Fruit fly (Drosophila melanogaster) whole organism, pupa: ENCODE measurements around the gene CG17134.
A peak's percentile ranks its signal among the peaks of the same experiment; 100 is the strongest.

ENCODE experiments used
- CG10348 ChIP-seq: fragments of 200-800 bp; sonication (Bioruptor generic); IDR thresholded peaks from 2 replicates; pipeline ENCODE4 v1.3.6; 2022; ENCODE audit warnings: missing biosample characterization, missing genetic modification characterization
- CG12605 ChIP-seq: fragments of 200-800 bp; sonication (Bioruptor generic); IDR thresholded peaks from 2 replicates; pipeline ENCODE4 v1.3.6; 2022; ENCODE audit warnings: missing biosample characterization, missing genetic modification characterization
- CG13204 ChIP-seq: fragments of 200-800 bp; sonication (Bioruptor generic); optimal IDR thresholded peaks from 2 replicates; lab custom pipeline; 2018; ENCODE audit warnings: missing biosample characterization, mild to moderate bottlenecking, missing genetic modification characterization, moderate library complexity
- CG14655 ChIP-seq: fragments of 200-800 bp; sonication (Bioruptor generic); optimal IDR thresholded peaks from 3 replicates; lab custom pipeline; 2017; ENCODE audit warnings: mild to moderate bottlenecking, missing biosample characterization, missing genetic modification reagents, missing genetic modification characterization
- CG15710 ChIP-seq: fragments of 200-800 bp; sonication (Bioruptor generic); optimal IDR thresholded peaks from 2 replicates; lab custom pipeline; 2018; ENCODE audit warnings: missing biosample characterization, mild to moderate bottlenecking, missing genetic modification characterization, moderate library complexity
- CG17806 ChIP-seq: fragments of 200-800 bp; sonication (Bioruptor generic); optimal IDR thresholded peaks from 2 replicates; lab custom pipeline; 2018; ENCODE audit warnings: missing biosample characterization, mild to moderate bottlenecking, missing genetic modification characterization, moderate library complexity
- CG32121 ChIP-seq: fragments of 200-800 bp; sonication (Bioruptor generic); IDR thresholded peaks from 2 replicates; pipeline ENCODE4 v1.3.6; 2022; ENCODE audit warnings: missing biosample characterization, missing genetic modification characterization
- CG34367 ChIP-seq: fragments of 200-800 bp; sonication (Bioruptor generic); optimal IDR thresholded peaks from 2 replicates; lab custom pipeline; 2018; ENCODE audit warnings: missing biosample characterization, mild to moderate bottlenecking, missing genetic modification characterization
- CG4496 ChIP-seq: fragments of 200-800 bp; sonication (Bioruptor generic); IDR thresholded peaks from 3 replicates; pipeline ENCODE4 v1.3.6; 2022; ENCODE audit warnings: missing biosample characterization, missing genetic modification characterization
- CG8159 ChIP-seq: fragments of 200-800 bp; sonication (Bioruptor generic); optimal IDR thresholded peaks from 3 replicates; lab custom pipeline; 2018; ENCODE audit warnings: missing biosample characterization, mild to moderate bottlenecking, missing genetic modification characterization, moderate library complexity
- CG8301 ChIP-seq: fragments of 200-800 bp; sonication (Bioruptor generic); optimal IDR thresholded peaks from 2 replicates; lab custom pipeline; 2018; ENCODE audit warnings: missing biosample characterization, mild to moderate bottlenecking, missing genetic modification characterization
- CG9948 ChIP-seq: fragments of 200-800 bp; sonication (Bioruptor generic); optimal IDR thresholded peaks from 2 replicates; lab custom pipeline; 2018; ENCODE audit warnings: missing biosample characterization, mild to moderate bottlenecking, missing genetic modification characterization, moderate library complexity
- D1 ChIP-seq: fragments of 200-800 bp; sonication (Bioruptor generic); optimal IDR thresholded peaks from 2 replicates; lab custom pipeline; 2018; ENCODE audit warnings: missing biosample characterization, mild to moderate bottlenecking, missing genetic modification characterization, moderate library complexity
- EcR ChIP-seq: fragments of 200-800 bp; sonication (Bioruptor generic); optimal IDR thresholded peaks from 3 replicates; lab custom pipeline; 2019; ENCODE audit warnings: missing biosample characterization, missing genetic modification characterization, mild to moderate bottlenecking, moderate library complexity, missing genetic modification reagents
- Ets98B ChIP-seq: fragments of 200-800 bp; sonication (Bioruptor generic); IDR thresholded peaks from 2 replicates; pipeline ENCODE4 v1.3.6; 2022; ENCODE audit warnings: missing biosample characterization, missing genetic modification characterization
- Pif1A ChIP-seq: fragments of 200-800 bp; sonication (Bioruptor generic); optimal IDR thresholded peaks from 3 replicates; lab custom pipeline; 2016; ENCODE audit warnings: missing biosample characterization, missing genetic modification characterization
- Pif1B ChIP-seq: fragments of 200-800 bp; sonication (Bioruptor generic); optimal IDR thresholded peaks from 3 replicates; lab custom pipeline; 2016; ENCODE audit warnings: missing biosample characterization, missing genetic modification characterization
- Snoo ChIP-seq: fragments of 200-800 bp; sonication (Bioruptor generic); optimal IDR thresholded peaks from 3 replicates; lab custom pipeline; 2017; ENCODE audit warnings: missing biosample characterization, mild to moderate bottlenecking, missing genetic modification characterization, inconsistent platforms
- fd96Ca ChIP-seq: fragments of 200-800 bp; sonication (Bioruptor generic); IDR thresholded peaks from 3 replicates; pipeline ENCODE4 v1.3.6; 2022; ENCODE audit warnings: missing biosample characterization, missing genetic modification characterization
- gl ChIP-seq: fragments of 200-800 bp; sonication (Bioruptor generic); optimal IDR thresholded peaks from 2 replicates; lab custom pipeline; 2018; ENCODE audit warnings: missing biosample characterization, mild to moderate bottlenecking, missing genetic modification characterization
- rn ChIP-seq: fragments of 200-800 bp; sonication (Bioruptor generic); IDR thresholded peaks from 2 replicates; pipeline ENCODE4 v1.3.6; 2022; ENCODE audit warnings: missing biosample characterization, missing genetic modification characterization

CG17134 gene

DNA sequence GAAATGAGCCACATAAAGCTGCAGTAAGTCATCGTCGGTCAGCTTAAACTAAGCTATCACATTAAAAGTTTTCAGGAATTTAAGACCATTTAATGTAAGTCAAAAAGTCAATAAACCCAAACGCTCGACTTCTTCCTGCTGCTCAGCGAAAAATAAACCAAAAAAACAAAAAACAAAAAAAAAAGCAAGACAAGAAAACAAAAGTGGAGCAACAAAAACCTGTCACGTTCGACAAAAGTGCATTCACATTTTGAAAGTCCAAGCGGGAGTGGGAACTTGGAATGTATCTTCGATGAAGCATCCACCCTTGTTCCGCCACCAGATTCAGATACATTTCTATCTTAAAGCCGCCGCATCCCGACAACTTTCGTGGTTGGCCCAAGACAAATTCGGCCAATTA is 26.5 kb upstream of the CG17134 start:
- peak; percentile 35 for TF ChIP-seq CG8159 (tag; lab: Kevin White, UChicago)
- TF ChIP-seq CG15710 (tag; lab: Kevin White, UChicago), result peak; percentile 36
- TF ChIP-seq fd96Ca, result no peak
- TF ChIP-seq gl (tag; lab: Kevin White, UChicago), result peak; percentile 56
- no peak for TF ChIP-seq D1
- no peak for TF ChIP-seq CG13204
- peak; percentile 29 for TF ChIP-seq Pif1A (GFP tag; lab: Kevin White, UChicago)
- peak; percentile 42 for TF ChIP-seq Pif1B
- TF ChIP-seq CG4496 (GFP tag; lab: Robert Waterston, UW), result no peak
- peak; percentile 9 for TF ChIP-seq Snoo (tag; lab: Kevin White, UChicago)
- TF ChIP-seq EcR (GFP tag; lab: Kevin White, UChicago), result peak; percentile 46

DNA sequence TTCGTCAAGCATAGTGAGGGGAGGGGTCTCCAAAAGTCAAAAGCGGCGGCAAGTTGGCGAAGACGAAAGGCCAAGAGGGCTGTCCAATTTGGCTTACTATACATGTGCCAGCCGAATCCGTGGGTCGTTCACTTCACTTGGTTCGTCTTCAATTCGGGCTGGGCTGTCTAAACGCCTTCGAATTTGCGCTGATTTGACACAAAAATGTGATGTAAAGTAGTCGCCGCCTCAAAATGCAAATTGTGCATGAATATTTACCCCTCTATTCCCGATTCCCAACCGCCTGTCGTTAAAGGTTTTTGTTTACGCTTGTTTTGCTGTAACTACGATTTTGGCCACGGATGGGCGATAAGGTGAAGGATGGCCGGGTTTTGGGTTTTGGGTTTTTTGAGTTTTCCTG is 24.8 kb upstream of the CG17134 start:
- TF ChIP-seq CG17806, result no peak
- TF ChIP-seq CG14655 (GFP tag; lab: Kevin White, UChicago), result no peak
- TF ChIP-seq CG8159 (tag; lab: Kevin White, UChicago), result no peak
- no peak for TF ChIP-seq CG13204
- TF ChIP-seq D1, result no peak
- TF ChIP-seq CG32121 (GFP tag; lab: Robert Waterston, UW), result no peak
- TF ChIP-seq fd96Ca, result no peak
- TF ChIP-seq Pif1A (GFP tag; lab: Kevin White, UChicago), result no peak
- TF ChIP-seq CG9948 (tag; lab: Kevin White, UChicago), result no peak
- no peak for TF ChIP-seq rn
- no peak for TF ChIP-seq CG15710 (tag; lab: Kevin White, UChicago)
- TF ChIP-seq CG12605 (GFP tag; lab: Robert Waterston, UW), result no peak
- TF ChIP-seq CG10348 (GFP tag; lab: Robert Waterston, UW), result no peak
- TF ChIP-seq CG34367 (tag; lab: Kevin White, UChicago), result no peak
- TF ChIP-seq Pif1B, result no peak
- no peak for TF ChIP-seq Snoo (tag; lab: Kevin White, UChicago)
- TF ChIP-seq Ets98B (GFP tag; lab: Robert Waterston, UW), result no peak
- TF ChIP-seq CG8301 (tag; lab: Kevin White, UChicago), result no peak
- TF ChIP-seq EcR (GFP tag; lab: Kevin White, UChicago), result no peak

- TF ChIP-seq Ets98B (GFP tag; lab: Robert Waterston, UW), result peak; percentile 43; the same call in 1 of the 2 replicates
- no peak for TF ChIP-seq CG15710 (tag; lab: Kevin White, UChicago)
- TF ChIP-seq D1, result no peak
- peak; percentile 52 for TF ChIP-seq CG32121 (GFP tag; lab: Robert Waterston, UW)
- TF ChIP-seq CG8159 (tag; lab: Kevin White, UChicago), result peak; percentile 6
- TF ChIP-seq gl (tag; lab: Kevin White, UChicago), result peak; percentile 4
- TF ChIP-seq CG8301 (tag; lab: Kevin White, UChicago), result no peak
- peak; percentile 11 for TF ChIP-seq CG14655 (GFP tag; lab: Kevin White, UChicago)
- peak; percentile 78 for TF ChIP-seq CG13204
- TF ChIP-seq Pif1A (GFP tag; lab: Kevin White, UChicago), result peak; percentile 30
- TF ChIP-seq CG9948 (tag; lab: Kevin White, UChicago), result peak; percentile 7
- no peak for TF ChIP-seq EcR (GFP tag; lab: Kevin White, UChicago)
- 0 out of 2 replicates have a peak, but pooled peaks have one; percentile 14 for TF ChIP-seq rn
- peak; percentile 7 for TF ChIP-seq CG17806
- TF ChIP-seq fd96Ca, result peak; percentile 63; the same call in 1 of the 3 replicates
- TF ChIP-seq CG12605 (GFP tag; lab: Robert Waterston, UW), result no peak
- no peak for TF ChIP-seq CG10348 (GFP tag; lab: Robert Waterston, UW)
- no peak for TF ChIP-seq Snoo (tag; lab: Kevin White, UChicago)
- TF ChIP-seq CG4496 (GFP tag; lab: Robert Waterston, UW), result peak; percentile 63; the same call in 2 of the 3 replicates
- peak; percentile 10 for TF ChIP-seq CG34367 (tag; lab: Kevin White, UChicago)
- TF ChIP-seq Pif1B, result peak; percentile 19
These were observed 19.4 kb upstream of the CG17134 start, which contains the start of gene CG31869 for dm6 chr2L:10800877-10801719. Gene CG31869, minus strand, starts transcription at chr2L:10801109.

DNA sequence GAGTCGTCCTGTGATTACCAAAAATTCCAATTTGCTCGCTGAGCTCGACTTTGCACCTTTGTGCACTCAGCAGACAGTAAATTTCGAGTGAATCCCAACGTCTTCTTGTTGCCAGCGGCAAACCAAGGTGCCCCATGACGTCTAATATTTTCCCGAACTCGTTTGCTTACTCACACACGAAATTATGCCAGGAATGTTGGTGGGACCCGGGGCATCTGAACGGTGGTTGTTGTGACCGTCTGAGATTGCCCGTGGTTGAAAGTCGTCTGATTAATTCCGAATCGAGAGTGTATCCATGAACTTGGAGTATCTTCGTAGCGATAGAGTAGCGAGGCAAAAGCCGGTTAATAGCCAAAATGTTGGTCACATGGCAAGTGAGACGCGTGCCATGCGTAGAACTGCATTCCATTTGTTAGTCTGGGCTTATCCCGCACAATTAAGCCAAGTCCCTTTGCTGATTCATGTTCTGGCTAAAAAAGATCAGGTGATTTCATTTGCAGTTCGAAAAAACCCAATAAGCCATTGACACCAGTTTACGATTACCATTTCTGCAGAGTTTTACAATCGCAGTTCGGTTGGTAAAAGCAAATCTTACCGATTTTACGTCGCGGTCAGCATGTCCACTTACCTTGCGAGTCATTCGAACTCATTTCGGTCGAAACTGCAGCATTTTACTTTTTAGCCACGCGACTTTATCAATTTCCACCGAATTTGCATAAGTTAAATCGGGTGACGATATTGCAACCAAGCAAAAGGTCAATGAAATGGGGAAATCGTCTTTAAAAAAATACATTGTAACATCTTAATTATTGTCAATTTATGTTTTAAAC is 18.3 kb upstream of the CG17134 start:
- TF ChIP-seq D1, result no peak
- TF ChIP-seq Ets98B (GFP tag; lab: Robert Waterston, UW), result no peak
- no peak for TF ChIP-seq CG17806
- no peak for TF ChIP-seq EcR (GFP tag; lab: Kevin White, UChicago)
- no peak for TF ChIP-seq rn
- TF ChIP-seq CG12605 (GFP tag; lab: Robert Waterston, UW), result no peak
- no peak for TF ChIP-seq CG8301 (tag; lab: Kevin White, UChicago)
- no peak for TF ChIP-seq CG14655 (GFP tag; lab: Kevin White, UChicago)
- TF ChIP-seq CG13204, result no peak
- TF ChIP-seq CG10348 (GFP tag; lab: Robert Waterston, UW), result no peak

DNA sequence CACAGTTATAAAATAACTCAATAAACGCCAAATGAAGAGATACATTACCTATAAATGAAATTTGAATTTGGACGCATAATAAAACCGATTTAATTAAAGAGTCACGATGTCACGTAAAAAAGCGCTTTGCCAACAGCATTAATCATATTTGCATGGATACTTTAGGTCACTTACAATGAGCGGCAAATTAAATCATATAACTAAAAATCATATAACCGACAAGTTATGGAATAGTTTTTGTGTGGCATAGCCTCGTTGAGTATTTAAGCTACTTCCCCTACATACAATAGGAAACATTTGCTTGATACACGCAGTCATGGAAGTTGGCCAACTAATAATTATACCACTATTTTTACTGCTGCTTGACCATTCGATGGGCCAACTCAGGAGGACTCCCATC is 1.7 kb upstream of the CG17134 start, which contains the start of gene CG6508:
Gene CG6508, plus strand, starts transcription at position 301 of the 400 bp plus-strand sequence.
- no peak for TF ChIP-seq Ets98B (GFP tag; lab: Robert Waterston, UW)
- no peak for TF ChIP-seq CG9948 (tag; lab: Kevin White, UChicago)
- no peak for TF ChIP-seq EcR (GFP tag; lab: Kevin White, UChicago)
- TF ChIP-seq D1, result no peak
- TF ChIP-seq CG12605 (GFP tag; lab: Robert Waterston, UW), result no peak
